Fruit fly (Drosophila melanogaster): ENCODE measurements around the gene Vti1b.

Gene Vti1b

DNA sequence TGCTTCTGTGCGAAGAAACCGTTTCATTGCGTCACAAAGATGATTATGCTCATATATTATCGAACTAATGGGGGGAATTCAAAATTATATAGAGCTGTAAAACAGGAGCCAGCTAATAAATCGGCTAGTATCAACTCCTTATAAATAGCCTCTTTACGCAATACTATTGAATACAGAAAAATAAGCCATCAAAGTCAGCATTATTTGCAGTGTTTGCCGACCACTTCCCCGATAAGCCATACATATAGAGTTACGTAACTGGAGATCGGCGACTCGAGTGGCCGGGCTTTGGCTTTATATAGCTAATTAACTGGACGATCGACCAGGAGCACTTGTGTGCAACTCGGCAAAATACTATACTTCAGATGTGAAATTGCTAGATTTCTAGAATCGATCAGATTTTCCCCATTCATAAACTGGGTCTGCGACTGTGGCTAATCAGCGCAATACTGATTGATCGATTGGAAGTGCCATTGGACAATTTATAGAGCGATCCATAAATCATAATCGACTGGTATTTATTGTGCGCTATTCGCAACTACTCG lies 1.1 kb downstream of the Vti1b start:
- TF ChIP-seq Vsx2 (GFP tag; optimal IDR thresholded peaks at IDR 0.05; ENCODE audit: partially characterized antibody) (peak; percentile 72), N (GFP tag; optimal IDR thresholded peaks at IDR 0.05) (no peak)

DNA sequence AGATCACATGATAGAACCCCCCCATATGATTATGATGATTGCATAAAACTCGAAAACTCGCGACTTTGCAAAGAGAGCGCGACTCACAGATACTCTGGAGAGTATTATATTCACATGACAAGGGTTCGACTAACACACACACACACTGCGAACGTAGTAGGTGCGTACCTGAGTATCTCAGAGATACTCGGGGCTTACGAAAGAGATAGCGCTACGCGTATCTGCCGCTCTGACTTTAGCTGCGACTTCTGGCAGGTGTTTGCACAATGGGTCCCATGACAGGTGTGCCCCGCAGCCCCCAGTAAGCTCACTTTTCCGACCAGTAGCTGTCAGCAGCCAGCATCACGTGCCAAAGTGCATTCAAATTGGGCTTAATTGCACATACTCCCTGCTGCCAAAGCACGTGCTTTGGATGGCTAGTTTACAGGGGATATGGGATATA lies 1.7 kb downstream of the Vti1b start:
- TF ChIP-seq dmrt93B (GFP tag; optimal IDR thresholded peaks at IDR 0.05) = no peak
- peak; percentile 83 for TF ChIP-seq Vsx2 (GFP tag; optimal IDR thresholded peaks at IDR 0.05; ENCODE audit: partially characterized antibody)
- peak; percentile 76 for TF ChIP-seq Hr83 (GFP tag; optimal IDR thresholded peaks at IDR 0.05; ENCODE audit: poor library complexity, severe bottlenecking)
- no peak for TF ChIP-seq Abd-B (GFP tag; optimal IDR thresholded peaks at IDR 0.05)
- no peak for TF ChIP-seq HLH106 (tag; optimal IDR thresholded peaks at IDR 0.05)
- TF ChIP-seq Mio (GFP tag; optimal IDR thresholded peaks at IDR 0.05) = no peak
- TF ChIP-seq sv (GFP tag; optimal IDR thresholded peaks at IDR 0.05) = no peak
- no peak for TF ChIP-seq CG32264 (GFP tag; optimal IDR thresholded peaks at IDR 0.05)
- no peak for TF ChIP-seq GATAd (GFP tag; optimal IDR thresholded peaks at IDR 0.05)
- no peak for TF ChIP-seq tai (GFP tag; optimal IDR thresholded peaks at IDR 0.05)
- no peak for TF ChIP-seq dsf (GFP tag; optimal IDR thresholded peaks at IDR 0.05; ENCODE audit: borderline replicate concordance)
- no peak for TF ChIP-seq Dfd (GFP tag; optimal IDR thresholded peaks at IDR 0.05)
- TF ChIP-seq N (GFP tag; optimal IDR thresholded peaks at IDR 0.05) = no peak
- TF ChIP-seq OdsH (GFP tag; optimal IDR thresholded peaks at IDR 0.05) = no peak
- peak; percentile 11 to 51 for TF ChIP-seq dl (GFP tag; optimal IDR thresholded peaks at IDR 0.05; ENCODE audit: insufficient read depth in 1 of 2, partially characterized antibody in 2 of 2)
- TF ChIP-seq CrebA (GFP tag; optimal IDR thresholded peaks at IDR 0.05; ENCODE audit: borderline replicate concordance) = no peak
- TF ChIP-seq pan (optimal IDR thresholded peaks at IDR 0.05) = no peak
- peak; percentile 79 for TF ChIP-seq Dif (GFP tag; optimal IDR thresholded peaks at IDR 0.05; ENCODE audit: partially characterized antibody)
- no peak for TF ChIP-seq Sp1 (GFP tag; optimal IDR thresholded peaks at IDR 0.05)
- peak; percentile 17 for TF ChIP-seq Myc (optimal IDR thresholded peaks at IDR 0.05)
- no peak for TF ChIP-seq foxo (GFP tag; optimal IDR thresholded peaks at IDR 0.05)
- TF ChIP-seq woc (GFP tag; optimal IDR thresholded peaks at IDR 0.05) = no peak
- TF ChIP-seq br (GFP tag; optimal IDR thresholded peaks at IDR 0.05) = no peak
- no peak for TF ChIP-seq Hr78 (GFP tag; optimal IDR thresholded peaks at IDR 0.05)
- peak; percentile 53 for TF ChIP-seq Hnf4 (GFP tag; optimal IDR thresholded peaks at IDR 0.05)
- no peak for TF ChIP-seq brk (GFP tag; optimal IDR thresholded peaks at IDR 0.05)

DNA sequence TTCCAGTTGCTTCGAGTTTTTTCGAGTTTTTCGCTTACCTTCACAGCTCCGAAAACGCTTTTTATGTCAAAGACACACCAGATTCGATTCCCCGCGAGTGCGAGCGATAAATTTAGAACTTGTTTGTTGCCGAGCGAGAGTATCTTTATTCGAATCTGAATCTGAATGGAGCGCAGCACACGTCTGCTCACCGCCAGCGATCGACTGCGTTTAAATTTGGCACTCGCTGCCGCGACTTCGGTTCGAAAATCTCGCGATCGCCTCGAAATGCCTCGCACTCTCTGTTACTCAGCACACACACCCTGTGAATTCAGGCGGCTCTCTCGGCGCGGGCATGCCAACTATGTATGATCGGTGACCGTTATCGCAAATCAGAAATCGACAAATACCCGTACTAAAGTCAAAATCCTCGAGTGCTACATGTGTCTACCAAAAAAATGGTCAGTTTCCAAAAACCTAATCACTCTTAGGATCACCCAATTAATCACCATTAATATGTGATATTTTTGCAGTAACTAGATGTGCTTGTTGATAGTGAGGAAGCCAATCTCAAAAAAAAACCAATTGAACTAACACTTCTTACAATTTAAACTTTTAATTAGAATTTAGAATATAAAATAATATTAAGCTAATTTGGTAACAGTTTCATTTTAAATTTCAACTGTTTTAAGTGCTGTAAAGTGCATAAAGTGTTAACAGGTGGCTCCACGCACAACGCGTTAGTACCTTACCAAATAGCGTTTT lies 2.3 kb downstream of the Vti1b start, which contains the start of gene Vha100-2:
Vha100-2 (minus strand) TSS at position 216 of the 744 bp plus-strand sequence.
- TF ChIP-seq Hr78 (GFP tag; optimal IDR thresholded peaks at IDR 0.05) (no peak), psq (GFP tag; optimal IDR thresholded peaks at IDR 0.05) (no peak), OdsH (GFP tag; optimal IDR thresholded peaks at IDR 0.05) (no peak), HLH106 (tag; optimal IDR thresholded peaks at IDR 0.05) (no peak), fru (GFP tag; optimal IDR thresholded peaks at IDR 0.05) (no peak), ey (GFP tag; optimal IDR thresholded peaks at IDR 0.05) (no peak), h (GFP tag; optimal IDR thresholded peaks at IDR 0.05) (no peak), Myc (optimal IDR thresholded peaks at IDR 0.05) (peak; percentile 35), Jra (GFP tag; optimal IDR thresholded peaks at IDR 0.05) (peak; percentile 28), tai (GFP tag; optimal IDR thresholded peaks at IDR 0.05) (no peak), brk (GFP tag; optimal IDR thresholded peaks at IDR 0.05) (peak; percentile 63), dmrt93B (GFP tag; optimal IDR thresholded peaks at IDR 0.05) (no peak), jim (GFP tag; optimal IDR thresholded peaks at IDR 0.05) (no peak), Mio (GFP tag; optimal IDR thresholded peaks at IDR 0.05) (no peak), woc (GFP tag; optimal IDR thresholded peaks at IDR 0.05) (peak; percentile 55), Rel (GFP tag; optimal IDR thresholded peaks at IDR 0.05) (no peak), Rel (tag; optimal IDR thresholded peaks at IDR 0.05) (peak; percentile 28), dsf (GFP tag; optimal IDR thresholded peaks at IDR 0.05; ENCODE audit: borderline replicate concordance) (no peak), foxo (GFP tag; optimal IDR thresholded peaks at IDR 0.05) (peak in 1 of 2 experiments; percentile 27), Dfd (GFP tag; optimal IDR thresholded peaks at IDR 0.05) (no peak), pan (optimal IDR thresholded peaks at IDR 0.05) (no peak), usp (GFP tag; optimal IDR thresholded peaks at IDR 0.05) (no peak), Vsx2 (GFP tag; optimal IDR thresholded peaks at IDR 0.05; ENCODE audit: partially characterized antibody) (peak; percentile 90), Abd-B (GFP tag; optimal IDR thresholded peaks at IDR 0.05) (no peak), sv (GFP tag; optimal IDR thresholded peaks at IDR 0.05) (peak; percentile 35), lola (GFP tag; optimal IDR thresholded peaks at IDR 0.05) (no peak), rgr (GFP tag; optimal IDR thresholded peaks at IDR 0.05) (no peak), GATAd (GFP tag; optimal IDR thresholded peaks at IDR 0.05) (no peak), Sp1 (GFP tag; optimal IDR thresholded peaks at IDR 0.05) (peak; percentile 23), sage (GFP tag; optimal IDR thresholded peaks at IDR 0.05) (no peak), br (GFP tag; optimal IDR thresholded peaks at IDR 0.05) (no peak), CG9705 (GFP tag; optimal IDR thresholded peaks at IDR 0.05) (no peak), N (GFP tag; optimal IDR thresholded peaks at IDR 0.05) (no peak), Hr83 (GFP tag; optimal IDR thresholded peaks at IDR 0.05; ENCODE audit: poor library complexity, severe bottlenecking) (peak; percentile 84), Hnf4 (GFP tag; optimal IDR thresholded peaks at IDR 0.05) (peak; percentile 54), dl (GFP tag; optimal IDR thresholded peaks at IDR 0.05; ENCODE audit: insufficient read depth in 1 of 2, partially characterized antibody in 2 of 2) (peak in 1 of 2 experiments; percentile 71), CG32264 (GFP tag; optimal IDR thresholded peaks at IDR 0.05) (no peak), Dif (GFP tag; optimal IDR thresholded peaks at IDR 0.05; ENCODE audit: partially characterized antibody) (peak; percentile 77), CrebA (GFP tag; optimal IDR thresholded peaks at IDR 0.05; ENCODE audit: borderline replicate concordance) (no peak)
